Worm (Caenorhabditis elegans): ENCODE measurements around the gene C06E1.11.

ce11 chrIII:8611282-8611681 is 5.2 kb downstream of the C06E1.11 start:
- TF ChIP-seq W03F9.2 (tag; optimal IDR thresholded peaks at IDR 0.05) (no peak), dao-5 (tag; optimal IDR thresholded peaks at IDR 0.05) (no peak), him-1 (tag; optimal IDR thresholded peaks at IDR 0.05) (no peak)
